Worm (Caenorhabditis elegans): ENCODE data around the gene C50D2.7.

- TF ChIP-seq dao-5 (tag; optimal IDR thresholded peaks at IDR 0.05) (no peak), W03F9.2 (tag; optimal IDR thresholded peaks at IDR 0.05) (no peak)
Measured at ce11 chrII:68757-69156, 26.3 kb downstream of the C50D2.7 start.

Data from whole organism, L4/young adult.